Worm (Caenorhabditis elegans) whole organism, midembryonic: Measurements from ENCODE around the gene H14A12.5.
"Not testable (repeated sequence)": the region's sequence is repeated elsewhere in the genome, so short reads cannot be mapped to it uniquely, and the experiment has no call there.

ENCODE experiments used
- T22C8.4 ChIP-seq: fragments of 200-800 bp; sonication (Bioruptor generic); IDR thresholded peaks from 2 replicates; pipeline ENCODE4 v1.3.6; 2022; ENCODE audit warnings: missing genetic modification characterization, missing compliant biosample characterization
- cog-1 ChIP-seq: sonication (generic microtip); optimal IDR thresholded peaks from 2 replicates; lab custom pipeline; 2016; ENCODE audit warnings: missing genetic modification characterization, missing compliant biosample characterization
- flt-1 ChIP-seq: fragments of 200-800 bp; sonication (Bioruptor generic); IDR thresholded peaks from 2 replicates; pipeline ENCODE4 v1.3.6; 2022; ENCODE audit warnings: missing genetic modification characterization, missing compliant biosample characterization
- klf-2 ChIP-seq: fragments of 200-800 bp; sonication (Bioruptor generic); conservative IDR thresholded peaks from 2 replicates; pipeline ENCODE4 v1.3.6; 2022; ENCODE audit warnings: missing genetic modification reagents, missing genetic modification characterization, missing compliant biosample characterization
- med-1 ChIP-seq: sonication (generic microtip); optimal IDR thresholded peaks from 2 replicates; lab custom pipeline; 2017; ENCODE audit warnings: missing genetic modification characterization, mild to moderate bottlenecking, missing compliant biosample characterization, antibody characterized with exemption, missing genetic modification reagents; ENCODE audit not compliant: insufficient read depth
- ref-1 ChIP-seq: fragments of 200-800 bp; sonication (Bioruptor generic); conservative IDR thresholded peaks from 2 replicates; pipeline ENCODE4 v1.3.6; 2022; ENCODE audit warnings: missing genetic modification reagents, missing genetic modification characterization, missing compliant biosample characterization
- tab-1 ChIP-seq: fragments of 200-800 bp; sonication (Bioruptor generic); IDR thresholded peaks from 2 replicates; pipeline ENCODE4 v1.3.6; 2022; ENCODE audit warnings: missing genetic modification characterization, missing compliant biosample characterization
- ztf-23 ChIP-seq: fragments of 200-800 bp; sonication (Bioruptor generic); IDR thresholded peaks from 2 replicates; pipeline ENCODE4 v1.3.6; 2022; ENCODE audit warnings: missing genetic modification reagents, missing genetic modification characterization, missing compliant biosample characterization
- ztf-29 ChIP-seq: fragments of 200-800 bp; sonication (Bioruptor generic); IDR thresholded peaks from 2 replicates; pipeline ENCODE4 v1.3.6; 2022; ENCODE audit warnings: missing genetic modification reagents, missing genetic modification characterization, missing compliant biosample characterization

H14A12.5 gene

ce11 chrIII:7468980-7469379 is at the start of gene H14A12.5:
Gene H14A12.5 (minus strand): TSS chrIII:7469080.
- not testable (repeated sequence) for TF ChIP-seq med-1 (GFP tag; lab: Kevin White, UChicago); ref-1 (GFP tag; lab: Robert Waterston, UW); klf-2 (GFP tag; lab: Robert Waterston, UW)

ce11 chrIII:7518424-7518823 is 49.5 kb upstream of the H14A12.5 start, which contains the start of gene clk-2:
Gene clk-2 (minus strand): TSS chrIII:7518524.
- no peak for TF ChIP-seq cog-1 (tag; lab: Kevin White, UChicago)
- no peak for TF ChIP-seq klf-2 (GFP tag; lab: Robert Waterston, UW)
- TF ChIP-seq ztf-29 (GFP tag; lab: Robert Waterston, UW), result no peak
- no peak for TF ChIP-seq med-1 (GFP tag; lab: Kevin White, UChicago)
- TF ChIP-seq ref-1 (GFP tag; lab: Robert Waterston, UW), result no peak
- TF ChIP-seq tab-1, result no peak
- no peak for TF ChIP-seq flt-1 (GFP tag; lab: Robert Waterston, UW)
- TF ChIP-seq T22C8.4 (GFP tag; lab: Robert Waterston, UW), result no peak
- no peak for TF ChIP-seq ztf-23 (GFP tag; lab: Robert Waterston, UW)

- no peak for TF ChIP-seq klf-2 (GFP tag; lab: Robert Waterston, UW)
- no peak for TF ChIP-seq ref-1 (GFP tag; lab: Robert Waterston, UW)
- TF ChIP-seq med-1 (GFP tag; lab: Kevin White, UChicago), result no peak
- no peak for TF ChIP-seq tab-1
- TF ChIP-seq cog-1 (tag; lab: Kevin White, UChicago), result no peak
- TF ChIP-seq ztf-29 (GFP tag; lab: Robert Waterston, UW), result no peak
- TF ChIP-seq ztf-23 (GFP tag; lab: Robert Waterston, UW), result no peak
- TF ChIP-seq T22C8.4 (GFP tag; lab: Robert Waterston, UW), result no peak
- no peak for TF ChIP-seq flt-1 (GFP tag; lab: Robert Waterston, UW)
These were observed 39.3 kb upstream of the H14A12.5 start, which contains the start of gene cls-1 for ce11 chrIII:7508128-7508635. Gene cls-1 (plus strand): TSS chrIII:7508178.

ce11 chrIII:7506983-7507382 is 38.1 kb upstream of the H14A12.5 start:
- TF ChIP-seq T22C8.4 (GFP tag; lab: Robert Waterston, UW) (no peak), klf-2 (GFP tag; lab: Robert Waterston, UW) (no peak), ztf-29 (GFP tag; lab: Robert Waterston, UW) (no peak), flt-1 (GFP tag; lab: Robert Waterston, UW) (no peak), tab-1 (no peak), med-1 (GFP tag; lab: Kevin White, UChicago) (no peak)

ce11 chrIII:7499421-7499902 is 30.6 kb upstream of the H14A12.5 start, which contains the start of the genes C07H6.9 and sap-140:
Gene C07H6.9 (minus strand): TSS chrIII:7499471.
Gene sap-140 (plus strand): TSS chrIII:7499738.
- TF ChIP-seq med-1 (GFP tag; lab: Kevin White, UChicago) (peak; percentile 13), cog-1 (tag; lab: Kevin White, UChicago) (peak; percentile 17), klf-2 (GFP tag; lab: Robert Waterston, UW) (no peak)

ce11 chrIII:7498346-7498745 is 29.5 kb upstream of the H14A12.5 start:
- TF ChIP-seq tab-1 (0 out of 2 replicates have a peak, but pooled peaks have one; percentile 20), ref-1 (GFP tag; lab: Robert Waterston, UW) (no peak), med-1 (GFP tag; lab: Kevin White, UChicago) (no peak), ztf-29 (GFP tag; lab: Robert Waterston, UW) (peak; percentile 69), T22C8.4 (GFP tag; lab: Robert Waterston, UW) (no peak), flt-1 (GFP tag; lab: Robert Waterston, UW) (peak; percentile 61; the same call in 1 of the 2 replicates), ztf-23 (GFP tag; lab: Robert Waterston, UW) (peak; percentile 64; the same call in 1 of the 2 replicates), klf-2 (GFP tag; lab: Robert Waterston, UW) (no peak), cog-1 (tag; lab: Kevin White, UChicago) (peak; percentile 63)

- TF ChIP-seq T22C8.4 (GFP tag; lab: Robert Waterston, UW) (no peak), cog-1 (tag; lab: Kevin White, UChicago) (no peak), flt-1 (GFP tag; lab: Robert Waterston, UW) (no peak), ref-1 (GFP tag; lab: Robert Waterston, UW) (no peak), med-1 (GFP tag; lab: Kevin White, UChicago) (no peak), ztf-23 (GFP tag; lab: Robert Waterston, UW) (no peak), tab-1 (no peak), klf-2 (GFP tag; lab: Robert Waterston, UW) (no peak), ztf-29 (GFP tag; lab: Robert Waterston, UW) (no peak)
These were observed 28.9 kb upstream of the H14A12.5 start, which contains the start of gene cgh-1 for ce11 chrIII:7497782-7498266. Gene cgh-1 (minus strand): TSS chrIII:7497832.

ce11 chrIII:7495616-7496146 is 26.8 kb upstream of the H14A12.5 start:
- no peak for TF ChIP-seq T22C8.4 (GFP tag; lab: Robert Waterston, UW)
- TF ChIP-seq cog-1 (tag; lab: Kevin White, UChicago), result no peak
- no peak for TF ChIP-seq ztf-29 (GFP tag; lab: Robert Waterston, UW)
- no peak for TF ChIP-seq tab-1
- no peak for TF ChIP-seq flt-1 (GFP tag; lab: Robert Waterston, UW)
- no peak for TF ChIP-seq med-1 (GFP tag; lab: Kevin White, UChicago)
- no peak for TF ChIP-seq klf-2 (GFP tag; lab: Robert Waterston, UW)
- no peak for TF ChIP-seq ref-1 (GFP tag; lab: Robert Waterston, UW)
- TF ChIP-seq ztf-23 (GFP tag; lab: Robert Waterston, UW), result no peak

- TF ChIP-seq flt-1 (GFP tag; lab: Robert Waterston, UW) (peak; percentile 78), T22C8.4 (GFP tag; lab: Robert Waterston, UW) (no peak)
These were observed 26.0 kb upstream of the H14A12.5 start for ce11 chrIII:7494850-7495314.
